Worm (Caenorhabditis elegans) whole organism, early embryonic: ENCODE measurements around the gene alg-4.

Source experiments
- B0310.2 ChIP-seq: sonication (generic microtip); optimal IDR thresholded peaks from 2 replicates; lab custom pipeline; 2016; ENCODE audit warnings: mild to moderate bottlenecking, missing genetic modification characterization, missing compliant biosample characterization
- F13C5.2 ChIP-seq: sonication (generic microtip); optimal IDR thresholded peaks from 2 replicates; lab custom pipeline; 2017; ENCODE audit warnings: mild to moderate bottlenecking, missing genetic modification characterization, inconsistent platforms, missing compliant biosample characterization
- ama-1 ChIP-seq: fragments of 150-350 bp; optimal IDR thresholded peaks from 2 replicates; lab custom pipeline; 2014
- ceh-13 ChIP-seq: fragments of 200-800 bp; sonication (Bioruptor generic); optimal IDR thresholded peaks from 2 replicates; lab custom pipeline; 2018; ENCODE audit warnings: mild to moderate bottlenecking, missing genetic modification characterization, missing compliant biosample characterization
- ceh-36 ChIP-seq: sonication (generic microtip); optimal IDR thresholded peaks from 2 replicates; lab custom pipeline; 2016; ENCODE audit warnings: missing genetic modification characterization, inconsistent platforms, missing compliant biosample characterization
- ets-7 ChIP-seq: sonication (generic microtip); optimal IDR thresholded peaks from 2 replicates; lab custom pipeline; 2016; ENCODE audit warnings: missing genotype, missing genetic modification characterization, missing compliant biosample characterization
- flt-1 ChIP-seq: fragments of 200-800 bp; sonication (Bioruptor generic); IDR thresholded peaks from 2 replicates; pipeline ENCODE4 v1.3.6; 2022; ENCODE audit warnings: missing genetic modification characterization, missing compliant biosample characterization
- hmbx-1 ChIP-seq: sonication (generic microtip); optimal IDR thresholded peaks from 2 replicates; lab custom pipeline; 2016; ENCODE audit warnings: mild to moderate bottlenecking, missing genetic modification characterization, missing compliant biosample characterization
- hmg-4 ChIP-seq: fragments of 200-800 bp; sonication (Bioruptor generic); optimal IDR thresholded peaks from 2 replicates; lab custom pipeline; 2018; ENCODE audit warnings: mild to moderate bottlenecking, missing genetic modification characterization, missing compliant biosample characterization
- pes-1 ChIP-seq: fragments of 200-800 bp; sonication (Bioruptor generic); IDR thresholded peaks from 2 replicates; pipeline ENCODE4 v1.3.6; 2022; ENCODE audit warnings: missing genetic modification reagents, missing genetic modification characterization, missing compliant biosample characterization
- scrt-1 ChIP-seq: fragments of 200-800 bp; sonication (Bioruptor generic); IDR thresholded peaks from 2 replicates; pipeline ENCODE4 v1.3.6; 2022; ENCODE audit warnings: missing genetic modification characterization, missing compliant biosample characterization
- sea-1 ChIP-seq: fragments of 200-800 bp; sonication (Bioruptor generic); conservative IDR thresholded peaks from 2 replicates; pipeline ENCODE4 v1.3.6; 2022; ENCODE audit warnings: missing genetic modification characterization, missing compliant biosample characterization
- tbx-11 ChIP-seq: fragments of 200-800 bp; sonication (Bioruptor generic); IDR thresholded peaks from 2 replicates; pipeline ENCODE4 v1.3.6; 2022; ENCODE audit warnings: missing genetic modification characterization, missing compliant biosample characterization
- tbx-37 ChIP-seq: fragments of 200-800 bp; sonication (Bioruptor generic); conservative IDR thresholded peaks from 2 replicates; pipeline ENCODE4 v1.3.6; 2022; ENCODE audit warnings: missing genetic modification reagents, missing genetic modification characterization, missing compliant biosample characterization

DNA sequence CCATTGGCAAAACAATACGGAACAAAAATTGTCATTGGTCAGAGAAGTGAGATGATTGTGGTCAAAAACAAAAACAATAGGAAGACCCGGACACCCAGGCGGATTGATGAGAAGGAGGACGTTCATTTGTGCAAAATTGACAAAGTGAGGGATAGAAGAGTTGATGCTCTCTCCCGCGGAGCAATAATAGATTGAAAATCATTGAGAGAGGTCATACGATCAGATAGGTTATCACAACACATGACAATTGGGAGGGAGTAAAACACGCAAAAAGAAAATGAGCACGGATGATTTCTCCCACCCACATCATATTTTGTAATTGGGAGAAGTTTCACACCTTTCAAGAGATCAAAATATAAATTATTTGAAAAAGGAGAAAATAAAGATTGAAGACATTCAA, 5.6 kb downstream of the alg-4 start:
- TF ChIP-seq ets-7 (tag; lab: Kevin White, UChicago) (no peak), pes-1 (GFP tag; lab: Robert Waterston, UW) (no peak), hmg-4 (no peak), hmbx-1 (tag; lab: Kevin White, UChicago) (no peak), scrt-1 (GFP tag; lab: Robert Waterston, UW) (no peak), ama-1 (no peak), sea-1 (GFP tag; lab: Robert Waterston, UW) (no peak), flt-1 (no peak), tbx-37 (GFP tag; lab: Robert Waterston, UW) (no peak), B0310.2 (tag; lab: Kevin White, UChicago) (no peak), ceh-13 (GFP tag; lab: Kevin White, UChicago) (no peak), ceh-36 (tag; lab: Kevin White, UChicago) (no peak), F13C5.2 (tag; lab: Kevin White, UChicago) (no peak), tbx-11 (GFP tag; lab: Robert Waterston, UW) (no peak)
